Worm (Caenorhabditis elegans): ENCODE results near the gene sym-2.

The sym-2 gene

ce11 chrII:9213055-9213708 lies 24.9 kb upstream of the sym-2 start, which contains the start of gene znfx-1:
Gene znfx-1, plus strand, starts transcription at chrII:9213658.
- TF ChIP-seq bed-1 (GFP tag; IDR thresholded peaks at IDR 0.05): no peak
- TF ChIP-seq F33H1.4 (GFP tag; IDR thresholded peaks at IDR 0.05): peak; percentile 96
- peak; percentile 93 for TF ChIP-seq efl-1 (GFP tag; optimal IDR thresholded peaks at IDR 0.05)
- TF ChIP-seq Y95B8A.8 (GFP tag; IDR thresholded peaks at IDR 0.05): no peak
- TF ChIP-seq rpc-1 (optimal IDR thresholded peaks at IDR 0.05): no peak
- TF ChIP-seq rpc-1 (tag; optimal IDR thresholded peaks at IDR 0.05): peak; percentile 0
- peak; percentile 84 for TF ChIP-seq snpc-3.4 (tag; optimal IDR thresholded peaks at IDR 0.05)
- TF ChIP-seq ceh-58 (GFP tag; IDR thresholded peaks at IDR 0.05): no peak
- peak; percentile 96 for TF ChIP-seq madf-6 (GFP tag; IDR thresholded peaks at IDR 0.05)
- TF ChIP-seq ceh-91 (GFP tag; IDR thresholded peaks at IDR 0.05): peak; percentile 80
- no peak for TF ChIP-seq lin-26 (GFP tag; IDR thresholded peaks at IDR 0.05)
- TF ChIP-seq B0019.2 (GFP tag; conservative IDR thresholded peaks at IDR 0.05): peak; percentile 60; the same call in 1 of the 2 replicates
- peak; percentile 44 for TF ChIP-seq lin-54 (GFP tag; optimal IDR thresholded peaks at IDR 0.05)
- peak; percentile 85 for TF ChIP-seq D2030.7 (GFP tag; IDR thresholded peaks at IDR 0.05)
- TF ChIP-seq F57A8.1 (GFP tag; optimal IDR thresholded peaks at IDR 0.05): no peak
- TF ChIP-seq F55B11.4 (tag; optimal IDR thresholded peaks at IDR 0.05; ENCODE audit: borderline replicate concordance, insufficient read depth): no peak
- no peak for TF ChIP-seq nhr-120 (GFP tag; IDR thresholded peaks at IDR 0.05)
- TF ChIP-seq rcor-1 (GFP tag; IDR thresholded peaks at IDR 0.05): peak; percentile 51; the same call in 1 of the 2 replicates
- TF ChIP-seq F49E8.2 (tag; optimal IDR thresholded peaks at IDR 0.05; ENCODE audit: insufficient read depth): peak; percentile 75
- TF ChIP-seq tbp1 (GFP tag; optimal IDR thresholded peaks at IDR 0.05): peak; percentile 50
- no peak for TF ChIP-seq Y79H2A.3 (GFP tag; conservative IDR thresholded peaks at IDR 0.05)
- peak; percentile 96 for TF ChIP-seq lsl-1 (GFP tag; optimal IDR thresholded peaks at IDR 0.05)
- no peak for TF ChIP-seq atf-7 (tag; optimal IDR thresholded peaks at IDR 0.05)
- peak; percentile 79 for TF ChIP-seq snpc-1.1 (tag; optimal IDR thresholded peaks at IDR 0.05; ENCODE audit: insufficient read depth)
- TF ChIP-seq madf-8 (GFP tag; conservative IDR thresholded peaks at IDR 0.05): peak; percentile 86
- TF ChIP-seq xnd-1 (tag; optimal IDR thresholded peaks at IDR 0.05): peak; percentile 90
- TF ChIP-seq F22D6.2 (tag; optimal IDR thresholded peaks at IDR 0.05): no peak
- no peak for TF ChIP-seq ets-4 (GFP tag; optimal IDR thresholded peaks at IDR 0.05)
- no peak for TF ChIP-seq C06A6.2 (GFP tag; conservative IDR thresholded peaks at IDR 0.05)
- peak; percentile 34 for TF ChIP-seq unc-130 (GFP tag; optimal IDR thresholded peaks at IDR 0.05)
- no peak for TF ChIP-seq zim-3 (tag; optimal IDR thresholded peaks at IDR 0.05)
- TF ChIP-seq F39B2.1 (GFP tag; IDR thresholded peaks at IDR 0.05): no peak
- peak; percentile 83 for TF ChIP-seq dpl-1 (GFP tag; optimal IDR thresholded peaks at IDR 0.05)
- 0 out of 2 replicates have a peak, but pooled peaks have one; percentile 24 for TF ChIP-seq Y53G8AR.9 (GFP tag; conservative IDR thresholded peaks at IDR 0.05)
- TF ChIP-seq hsf-1 (GFP tag; IDR thresholded peaks at IDR 0.05): no peak
- peak; percentile 13 for TF ChIP-seq snpc-4 (GFP tag; optimal IDR thresholded peaks at IDR 0.05)
- TF ChIP-seq snpc-4 (tag; optimal IDR thresholded peaks at IDR 0.05): peak in 3 of 4 experiments; percentile 16 to 27 (median 18)
- TF ChIP-seq dox-1 (GFP tag; IDR thresholded peaks at IDR 0.05): 0 out of 2 replicates have a peak, but pooled peaks have one; percentile 24
- TF ChIP-seq hlh-12 (tag; optimal IDR thresholded peaks at IDR 0.05): no peak
- peak; percentile 62 for TF ChIP-seq snpc-1.3 (tag; optimal IDR thresholded peaks at IDR 0.05; ENCODE audit: insufficient read depth)
